Worm (Caenorhabditis elegans) whole organism, L4 larva: Measurements from ENCODE around the gene Y56A3A.22.

ENCODE experiments used
- F44E2.7 ChIP-seq: fragments of 200-800 bp; sonication (Bioruptor generic); IDR thresholded peaks from 2 replicates; pipeline ENCODE4 v2.1.2; 2022; ENCODE audit warnings: missing genetic modification characterization, missing compliant biosample characterization
- Y48G9A.11 ChIP-seq: fragments of 200-800 bp; sonication (Bioruptor generic); IDR thresholded peaks from 2 replicates; pipeline ENCODE4 v1.3.6; 2022; ENCODE audit warnings: missing genetic modification reagents, missing genetic modification characterization, missing compliant biosample characterization
- aha-1 ChIP-seq: fragments of 150-350 bp; peaks from one replicate; lab custom pipeline; 2014; ENCODE audit warnings: missing biosample characterization, missing genetic modification characterization
- ces-1 ChIP-seq: fragments of 150-350 bp; sonication (generic microtip); optimal IDR thresholded peaks from 4 replicates; lab custom pipeline; 2014; ENCODE audit warnings: missing biosample characterization, missing genetic modification reagents, missing genetic modification characterization
- mdt-29 ChIP-seq: fragments of 200-800 bp; sonication (Bioruptor generic); IDR thresholded peaks from 2 replicates; pipeline ENCODE4 v1.3.6; 2022; ENCODE audit warnings: missing genetic modification reagents, missing genetic modification characterization, missing compliant biosample characterization
- snpc-4 ChIP-seq: fragments of 150-350 bp; optimal IDR thresholded peaks from 2 replicates; lab custom pipeline; 2014; ENCODE audit warnings: missing biosample characterization, missing genetic modification characterization

ce11 chrIII:11930899-11931298 lies 9.4 kb downstream of the Y56A3A.22 start:
- TF ChIP-seq Y48G9A.11 = no peak
- TF ChIP-seq ces-1 (GFP tag; lab: Kevin White, UChicago) = no peak
- TF ChIP-seq F44E2.7 (GFP tag; lab: Robert Waterston, UW) = no peak
- no peak for TF ChIP-seq aha-1 (tag; lab: Kevin White, UChicago)
- TF ChIP-seq snpc-4 (tag; lab: Kevin White, UChicago) = no peak
- no peak for TF ChIP-seq mdt-29 (GFP tag; lab: Robert Waterston, UW)
